Worm (Caenorhabditis elegans): Measurements from ENCODE around the gene ZK673.5.

- no peak for TF ChIP-seq ref-1 (GFP tag; conservative IDR thresholded peaks at IDR 0.05)
- TF ChIP-seq med-1 (GFP tag; optimal IDR thresholded peaks at IDR 0.05; ENCODE audit: insufficient read depth) = no peak
- no peak for TF ChIP-seq ztf-29 (GFP tag; IDR thresholded peaks at IDR 0.05)
- no peak for TF ChIP-seq tab-1 (GFP tag; IDR thresholded peaks at IDR 0.05)
- no peak for TF ChIP-seq flt-1 (GFP tag; IDR thresholded peaks at IDR 0.05)
- no peak for TF ChIP-seq klf-2 (GFP tag; conservative IDR thresholded peaks at IDR 0.05)
Observed at ce11 chrII:10443898-10444297, 17.4 kb upstream of the ZK673.5 start.
